Fruit fly (Drosophila melanogaster): ENCODE data around the gene CG31041.
A peak's percentile ranks its signal among the peaks of the same experiment; 100 is the strongest.

The CG31041 gene

dm6 chr3R:29566997-29567670 lies 23.6 kb downstream of the CG31041 start (continued):
- TF ChIP-seq br (GFP tag; optimal IDR thresholded peaks at IDR 0.05) (peak; percentile 86), fru (GFP tag; optimal IDR thresholded peaks at IDR 0.05) (peak; percentile 79), CG9705 (GFP tag; optimal IDR thresholded peaks at IDR 0.05) (peak; percentile 62)

- no peak for TF ChIP-seq Rel (GFP tag; optimal IDR thresholded peaks at IDR 0.05)
- TF ChIP-seq Rel (tag; optimal IDR thresholded peaks at IDR 0.05): peak; percentile 23
- TF ChIP-seq Sp1 (GFP tag; optimal IDR thresholded peaks at IDR 0.05): no peak
Observed at dm6 chr3R:29565744-29566143, 25.0 kb downstream of the CG31041 start.

dm6 chr3R:29562579-29562978 lies 28.1 kb downstream of the CG31041 start:
- TF ChIP-seq Hr83 (GFP tag; optimal IDR thresholded peaks at IDR 0.05; ENCODE audit: poor library complexity, severe bottlenecking) (no peak), ey (GFP tag; optimal IDR thresholded peaks at IDR 0.05) (no peak), OdsH (GFP tag; optimal IDR thresholded peaks at IDR 0.05) (no peak), dsf (GFP tag; optimal IDR thresholded peaks at IDR 0.05; ENCODE audit: borderline replicate concordance) (no peak), Sp1 (GFP tag; optimal IDR thresholded peaks at IDR 0.05) (no peak), jim (GFP tag; optimal IDR thresholded peaks at IDR 0.05) (no peak)

- TF ChIP-seq Dfd (GFP tag; optimal IDR thresholded peaks at IDR 0.05) (peak; percentile 83), Myc (optimal IDR thresholded peaks at IDR 0.05) (no peak)
Observed at dm6 chr3R:29560418-29560817, 30.3 kb downstream of the CG31041 start.

- TF ChIP-seq Sp1 (GFP tag; optimal IDR thresholded peaks at IDR 0.05): no peak
- no peak for TF ChIP-seq fru (GFP tag; optimal IDR thresholded peaks at IDR 0.05)
- TF ChIP-seq sv (GFP tag; optimal IDR thresholded peaks at IDR 0.05): no peak
- no peak for TF ChIP-seq Abd-B (GFP tag; optimal IDR thresholded peaks at IDR 0.05)
- TF ChIP-seq Hr78 (GFP tag; optimal IDR thresholded peaks at IDR 0.05): no peak
- TF ChIP-seq h (GFP tag; optimal IDR thresholded peaks at IDR 0.05): no peak
- TF ChIP-seq rgr (GFP tag; optimal IDR thresholded peaks at IDR 0.05): no peak
- TF ChIP-seq jim (GFP tag; optimal IDR thresholded peaks at IDR 0.05): no peak
- TF ChIP-seq br (GFP tag; optimal IDR thresholded peaks at IDR 0.05): no peak
- no peak for TF ChIP-seq foxo (GFP tag; optimal IDR thresholded peaks at IDR 0.05)
- no peak for TF ChIP-seq dmrt93B (GFP tag; optimal IDR thresholded peaks at IDR 0.05)
- TF ChIP-seq dl (GFP tag; optimal IDR thresholded peaks at IDR 0.05; ENCODE audit: insufficient read depth in 1 of 2, partially characterized antibody in 2 of 2): no peak
- no peak for TF ChIP-seq Mio (GFP tag; optimal IDR thresholded peaks at IDR 0.05)
- no peak for TF ChIP-seq Vsx2 (GFP tag; optimal IDR thresholded peaks at IDR 0.05; ENCODE audit: partially characterized antibody)
- TF ChIP-seq CrebA (GFP tag; optimal IDR thresholded peaks at IDR 0.05; ENCODE audit: borderline replicate concordance): no peak
- no peak for TF ChIP-seq Rel (GFP tag; optimal IDR thresholded peaks at IDR 0.05)
- TF ChIP-seq Rel (tag; optimal IDR thresholded peaks at IDR 0.05): no peak
- no peak for TF ChIP-seq sage (GFP tag; optimal IDR thresholded peaks at IDR 0.05)
- TF ChIP-seq CG32264 (GFP tag; optimal IDR thresholded peaks at IDR 0.05): no peak
Observed at dm6 chr3R:29559444-29559976, 31.2 kb downstream of the CG31041 start.

dm6 chr3R:29557555-29557954 lies 33.2 kb downstream of the CG31041 start:
- TF ChIP-seq Dfd (GFP tag; optimal IDR thresholded peaks at IDR 0.05): peak; percentile 74
- no peak for TF ChIP-seq Hr83 (GFP tag; optimal IDR thresholded peaks at IDR 0.05; ENCODE audit: poor library complexity, severe bottlenecking)

- TF ChIP-seq CG32264 (GFP tag; optimal IDR thresholded peaks at IDR 0.05): no peak
- TF ChIP-seq foxo (GFP tag; optimal IDR thresholded peaks at IDR 0.05): peak in 1 of 2 experiments; percentile 12
- peak; percentile 64 for TF ChIP-seq Vsx2 (GFP tag; optimal IDR thresholded peaks at IDR 0.05; ENCODE audit: partially characterized antibody)
- TF ChIP-seq Abd-B (GFP tag; optimal IDR thresholded peaks at IDR 0.05): no peak
- TF ChIP-seq rgr (GFP tag; optimal IDR thresholded peaks at IDR 0.05): peak; percentile 13
- peak; percentile 68 for TF ChIP-seq Hr83 (GFP tag; optimal IDR thresholded peaks at IDR 0.05; ENCODE audit: poor library complexity, severe bottlenecking)
- TF ChIP-seq Hnf4 (GFP tag; optimal IDR thresholded peaks at IDR 0.05): no peak
- peak; percentile 21 for TF ChIP-seq OdsH (GFP tag; optimal IDR thresholded peaks at IDR 0.05)
- TF ChIP-seq dl (GFP tag; optimal IDR thresholded peaks at IDR 0.05; ENCODE audit: insufficient read depth in 1 of 2, partially characterized antibody in 2 of 2): peak; percentile 52 to 61
- no peak for TF ChIP-seq woc (GFP tag; optimal IDR thresholded peaks at IDR 0.05)
- peak; percentile 11 for TF ChIP-seq N (GFP tag; optimal IDR thresholded peaks at IDR 0.05)
- no peak for TF ChIP-seq dsf (GFP tag; optimal IDR thresholded peaks at IDR 0.05; ENCODE audit: borderline replicate concordance)
- peak; percentile 21 for TF ChIP-seq brk (GFP tag; optimal IDR thresholded peaks at IDR 0.05)
- TF ChIP-seq Myc (optimal IDR thresholded peaks at IDR 0.05): peak; percentile 35
- no peak for TF ChIP-seq Rel (GFP tag; optimal IDR thresholded peaks at IDR 0.05)
- peak; percentile 14 for TF ChIP-seq Rel (tag; optimal IDR thresholded peaks at IDR 0.05)
- peak; percentile 24 for TF ChIP-seq Dif (GFP tag; optimal IDR thresholded peaks at IDR 0.05; ENCODE audit: partially characterized antibody)
- peak; percentile 28 for TF ChIP-seq h (GFP tag; optimal IDR thresholded peaks at IDR 0.05)
- peak; percentile 34 for TF ChIP-seq psq (GFP tag; optimal IDR thresholded peaks at IDR 0.05)
- TF ChIP-seq Hr78 (GFP tag; optimal IDR thresholded peaks at IDR 0.05): no peak
- TF ChIP-seq lola (GFP tag; optimal IDR thresholded peaks at IDR 0.05): no peak
Observed at dm6 chr3R:29556003-29556467, 34.7 kb downstream of the CG31041 start, which contains the start of gene Dr. Gene Dr, plus strand, starts transcription at chr3R:29556386.

Data from whole organism, wandering third instar larva.